Fruit fly (Drosophila melanogaster) whole organism, embryonic: ENCODE data around the gene BORCS5.

Source experiments
- Abd-B ChIP-seq: fragments of 200-800 bp; sonication (Bioruptor generic); optimal IDR thresholded peaks from 2 replicates; lab custom pipeline; 2018; ENCODE audit warnings: missing biosample characterization, mild to moderate bottlenecking, missing genetic modification characterization, moderate library complexity
- Atf-2 ChIP-seq: fragments of 200-800 bp; sonication (Bioruptor generic); optimal IDR thresholded peaks from 2 replicates; lab custom pipeline; 2016; ENCODE audit warnings: missing biosample characterization, missing genetic modification characterization
- Blimp-1 ChIP-seq: fragments of 200-800 bp; sonication (Bioruptor generic); optimal IDR thresholded peaks from 3 replicates; lab custom pipeline; 2018; ENCODE audit warnings: missing biosample characterization, missing genetic modification characterization, mild to moderate bottlenecking, moderate library complexity, missing genetic modification reagents
- C15 ChIP-seq: fragments of 200-800 bp; sonication (Bioruptor generic); IDR thresholded peaks from 3 replicates; pipeline ENCODE4 v1.3.6; 2022; ENCODE audit warnings: missing biosample characterization, missing genetic modification characterization
- CG10209 ChIP-seq: fragments of 200-800 bp; sonication (Bioruptor generic); optimal IDR thresholded peaks from 3 replicates; lab custom pipeline; 2017; ENCODE audit warnings: missing biosample characterization, mild to moderate bottlenecking, missing genetic modification characterization, missing genetic modification reagents
- CG10267 ChIP-seq: fragments of 200-800 bp; sonication (Bioruptor generic); optimal IDR thresholded peaks from 2 replicates; lab custom pipeline; 2018; ENCODE audit warnings: missing biosample characterization, mild to moderate bottlenecking, missing genetic modification characterization, moderate library complexity
- CG10431 ChIP-seq: fragments of 200-800 bp; sonication (Bioruptor generic); optimal IDR thresholded peaks from 3 replicates; lab custom pipeline; 2018; ENCODE audit warnings: missing biosample characterization, mild to moderate bottlenecking, missing genetic modification characterization
- CG11085 ChIP-seq: fragments of 200-800 bp; sonication (Bioruptor generic); IDR thresholded peaks from 2 replicates; pipeline ENCODE4 v1.3.6; 2022; ENCODE audit warnings: missing biosample characterization, missing genetic modification characterization
- CG11398 ChIP-seq: fragments of 200-800 bp; sonication (Bioruptor generic); optimal IDR thresholded peaks from 2 replicates; lab custom pipeline; 2016; ENCODE audit warnings: missing biosample characterization, missing genetic modification characterization
- CG13894 ChIP-seq: fragments of 200-800 bp; sonication (Bioruptor generic); optimal IDR thresholded peaks from 3 replicates; lab custom pipeline; 2018; ENCODE audit warnings: missing biosample characterization, mild to moderate bottlenecking, missing genetic modification characterization, moderate library complexity
- CG14050 ChIP-seq: fragments of 200-800 bp; sonication (Bioruptor generic); IDR thresholded peaks from 3 replicates; pipeline ENCODE4 v1.3.6; 2022; ENCODE audit warnings: missing biosample characterization, missing genetic modification characterization
- CG15011 ChIP-seq: fragments of 200-800 bp; sonication (Bioruptor generic); optimal IDR thresholded peaks from 3 replicates; lab custom pipeline; 2018; ENCODE audit warnings: missing biosample characterization, mild to moderate bottlenecking, missing genetic modification characterization
- CG15696 ChIP-seq: fragments of 200-800 bp; sonication (Bioruptor generic); optimal IDR thresholded peaks from 2 replicates; lab custom pipeline; 2019; ENCODE audit warnings: missing biosample characterization, mild to moderate bottlenecking, missing genetic modification characterization, moderate library complexity
- CG1602 ChIP-seq: fragments of 200-800 bp; sonication (Bioruptor generic); optimal IDR thresholded peaks from 3 replicates; lab custom pipeline; 2016; ENCODE audit warnings: missing biosample characterization, missing genetic modification characterization
- CG17359 ChIP-seq: fragments of 200-800 bp; sonication (Bioruptor generic); optimal IDR thresholded peaks from 3 replicates; lab custom pipeline; 2018; ENCODE audit warnings: missing biosample characterization, mild to moderate bottlenecking, missing genetic modification characterization, moderate library complexity
- CG1792 ChIP-seq: fragments of 200-800 bp; sonication (Bioruptor generic); optimal IDR thresholded peaks from 2 replicates; lab custom pipeline; 2016; ENCODE audit warnings: missing biosample characterization, missing genetic modification characterization
- CG1832 ChIP-seq: fragments of 200-800 bp; sonication (Bioruptor generic); optimal IDR thresholded peaks from 2 replicates; lab custom pipeline; 2017; ENCODE audit warnings: missing biosample characterization, mild to moderate bottlenecking, missing genetic modification characterization, inconsistent platforms
- CG18599 ChIP-seq: fragments of 200-800 bp; sonication (Bioruptor generic); optimal IDR thresholded peaks from 3 replicates; lab custom pipeline; 2017; ENCODE audit warnings: missing biosample characterization, missing genetic modification characterization, mild to moderate bottlenecking, moderate library complexity, missing genetic modification reagents
- CG30020 ChIP-seq: fragments of 200-800 bp; optimal IDR thresholded peaks from 2 replicates; lab custom pipeline; 2019; ENCODE audit warnings: missing biosample characterization, mild to moderate bottlenecking, missing genetic modification characterization, moderate library complexity
- CG30431 ChIP-seq: fragments of 200-800 bp; sonication (Bioruptor generic); optimal IDR thresholded peaks from 2 replicates; lab custom pipeline; 2017; ENCODE audit warnings: missing biosample characterization, missing genetic modification characterization
- CG34376 ChIP-seq: fragments of 200-800 bp; sonication (Bioruptor generic); optimal IDR thresholded peaks from 2 replicates; lab custom pipeline; 2018; ENCODE audit warnings: missing biosample characterization, mild to moderate bottlenecking, missing genetic modification characterization
- CG4328 ChIP-seq: fragments of 200-800 bp; sonication (Bioruptor generic); optimal IDR thresholded peaks from 3 replicates; lab custom pipeline; 2017; ENCODE audit warnings: missing biosample characterization, missing genetic modification reagents, missing genetic modification characterization
- CG7839 ChIP-seq: fragments of 200-800 bp; sonication (Bioruptor generic); optimal IDR thresholded peaks from 3 replicates; lab custom pipeline; 2018; ENCODE audit warnings: missing biosample characterization, mild to moderate bottlenecking, missing genetic modification characterization, moderate library complexity
- CG8281 ChIP-seq: fragments of 200-800 bp; sonication (Bioruptor generic); optimal IDR thresholded peaks from 2 replicates; lab custom pipeline; 2018; ENCODE audit warnings: missing biosample characterization, mild to moderate bottlenecking, missing genetic modification characterization, moderate library complexity
- CG8765 ChIP-seq: fragments of 200-800 bp; sonication (Bioruptor generic); IDR thresholded peaks from 2 replicates; pipeline ENCODE4 v1.3.6; 2022; ENCODE audit warnings: missing biosample characterization, missing genetic modification characterization
- CG8924 ChIP-seq: fragments of 200-800 bp; optimal IDR thresholded peaks from 3 replicates; lab custom pipeline; 2019; ENCODE audit warnings: missing biosample characterization, mild to moderate bottlenecking, missing genetic modification characterization, moderate library complexity
- Hand ChIP-seq: fragments of 200-800 bp; sonication (Bioruptor generic); optimal IDR thresholded peaks from 2 replicates; lab custom pipeline; 2017; ENCODE audit warnings: mild to moderate bottlenecking, missing biosample characterization, missing genetic modification reagents, missing genetic modification characterization
- Hr51 ChIP-seq, 2 experiments: fragments of 200-800 bp; sonication (Bioruptor generic); optimal IDR thresholded peaks; 2 replicates in 1 of 2; 3 replicates in 1 of 2; lab custom pipeline; 2016 to 2018; ENCODE audit warnings: missing biosample characterization in 2 of 2, missing genetic modification characterization in 2 of 2, mild to moderate bottlenecking in 1 of 2, moderate library complexity in 1 of 2
- MESR4 ChIP-seq: fragments of 200-800 bp; sonication (Bioruptor generic); optimal IDR thresholded peaks from 2 replicates; lab custom pipeline; 2018; ENCODE audit warnings: missing biosample characterization, mild to moderate bottlenecking, missing genetic modification characterization, moderate library complexity
- Med ChIP-seq: fragments of 200-800 bp; sonication (Bioruptor generic); peaks from one replicate; lab custom pipeline; 2016; ENCODE audit warnings: missing biosample characterization, missing genetic modification characterization, mild to moderate bottlenecking, inconsistent platforms, moderate library complexity
- NK7.1 ChIP-seq: fragments of 200-800 bp; sonication (Bioruptor generic); optimal IDR thresholded peaks from 3 replicates; lab custom pipeline; 2016; ENCODE audit warnings: missing biosample characterization, missing genetic modification characterization
- Neu2 ChIP-seq: fragments of 200-800 bp; sonication (Bioruptor generic); optimal IDR thresholded peaks from 3 replicates; lab custom pipeline; 2016; ENCODE audit warnings: missing biosample characterization, missing genetic modification characterization, borderline replicate concordance
- btn ChIP-seq: fragments of 200-800 bp; sonication (Bioruptor generic); optimal IDR thresholded peaks from 2 replicates; lab custom pipeline; 2016; ENCODE audit warnings: missing biosample characterization, missing genetic modification characterization
- cato ChIP-seq: fragments of 200-800 bp; sonication (Bioruptor generic); optimal IDR thresholded peaks from 2 replicates; lab custom pipeline; 2016; ENCODE audit warnings: missing biosample characterization, missing genetic modification characterization, borderline replicate concordance
- disco-r ChIP-seq: fragments of 200-800 bp; sonication (Bioruptor generic); optimal IDR thresholded peaks from 2 replicates; lab custom pipeline; 2016; ENCODE audit warnings: missing biosample characterization, missing genetic modification characterization
- fd96Cb ChIP-seq: fragments of 200-800 bp; sonication (Bioruptor generic); optimal IDR thresholded peaks from 2 replicates; lab custom pipeline; 2018; ENCODE audit warnings: missing biosample characterization, mild to moderate bottlenecking, missing genetic modification characterization, moderate library complexity
- gro ChIP-seq: fragments of 200-800 bp; sonication (Bioruptor generic); optimal IDR thresholded peaks from 2 replicates; lab custom pipeline; 2016; ENCODE audit warnings: missing biosample characterization, missing genetic modification characterization
- kah ChIP-seq: fragments of 200-800 bp; sonication (Bioruptor generic); optimal IDR thresholded peaks from 2 replicates; lab custom pipeline; 2018; ENCODE audit warnings: missing biosample characterization, mild to moderate bottlenecking, missing genetic modification characterization
- kni ChIP-seq: fragments of 200-800 bp; sonication (Bioruptor generic); optimal IDR thresholded peaks from 3 replicates; lab custom pipeline; 2017; ENCODE audit warnings: mild to moderate bottlenecking, missing biosample characterization, missing genetic modification reagents, missing genetic modification characterization
- lov ChIP-seq, 2 experiments: fragments of 200-800 bp in 1 of 2; fragments of >200 bp in 1 of 2; sonication (Bioruptor generic) in 1 of 2; IDR thresholded peaks in 1 of 2; optimal IDR thresholded peaks in 1 of 2; 2 replicates in 1 of 2; 3 replicates in 1 of 2; pipeline versions ENCODE4 v1.3.6 to Lab custom; 2017 to 2022; ENCODE audit warnings: missing biosample characterization in 1 of 2, missing genetic modification characterization in 1 of 2
- nmo ChIP-seq: fragments of 200-800 bp; sonication (Bioruptor generic); optimal IDR thresholded peaks from 2 replicates; lab custom pipeline; 2018; ENCODE audit warnings: missing biosample characterization, mild to moderate bottlenecking, missing genetic modification characterization, moderate library complexity
- pfk ChIP-seq: fragments of 200-800 bp; sonication (Bioruptor generic); optimal IDR thresholded peaks from 2 replicates; lab custom pipeline; 2018; ENCODE audit warnings: missing biosample characterization, mild to moderate bottlenecking, missing genetic modification characterization, moderate library complexity
- ranshi ChIP-seq: fragments of 200-800 bp; sonication (Bioruptor generic); IDR thresholded peaks from 2 replicates; pipeline ENCODE4 v1.3.6; 2022; ENCODE audit warnings: missing biosample characterization, missing genetic modification characterization
- scrt ChIP-seq: fragments of 200-800 bp; sonication (Bioruptor generic); optimal IDR thresholded peaks from 2 replicates; lab custom pipeline; 2018; ENCODE audit warnings: missing biosample characterization, mild to moderate bottlenecking, missing genetic modification characterization, moderate library complexity
- sens ChIP-seq: fragments of 200-800 bp; sonication (Bioruptor generic); peaks from one replicate; lab custom pipeline; 2016; ENCODE audit warnings: missing biosample characterization, missing genetic modification characterization
- sqz ChIP-seq: fragments of 200-800 bp; sonication (Bioruptor generic); optimal IDR thresholded peaks from 3 replicates; lab custom pipeline; 2018; ENCODE audit warnings: missing biosample characterization, mild to moderate bottlenecking, missing genetic modification characterization
- sr ChIP-seq: fragments of 200-800 bp; sonication (Bioruptor generic); IDR thresholded peaks from 3 replicates; pipeline ENCODE4 v1.3.6; 2022; ENCODE audit warnings: missing biosample characterization, missing genetic modification characterization
- ssp ChIP-seq: fragments of 200-800 bp; sonication (Bioruptor generic); IDR thresholded peaks from 2 replicates; pipeline ENCODE4 v1.3.6; 2022; ENCODE audit warnings: missing biosample characterization, missing genetic modification characterization
- stwl ChIP-seq: fragments of 200-800 bp; sonication (Bioruptor generic); optimal IDR thresholded peaks from 3 replicates; lab custom pipeline; 2018; ENCODE audit warnings: missing biosample characterization, mild to moderate bottlenecking, missing genetic modification characterization, moderate library complexity
- twi ChIP-seq: fragments of 200-800 bp; optimal IDR thresholded peaks from 2 replicates; lab custom pipeline; 2019; ENCODE audit warnings: missing biosample characterization, mild to moderate bottlenecking, missing genetic modification characterization, moderate library complexity

The BORCS5 gene

dm6 chrX:11823003-11823402 is 49.6 kb downstream of the BORCS5 start (continued):
- no peak for TF ChIP-seq CG4328 (GFP tag; lab: Kevin White, UChicago)
- TF ChIP-seq CG30431 (GFP tag; lab: Kevin White, UChicago): no peak
- no peak for TF ChIP-seq CG7839 (tag; lab: Kevin White, UChicago)
- TF ChIP-seq CG11085 (GFP tag; lab: Robert Waterston, UW): no peak
- no peak for TF ChIP-seq CG15011
- no peak for TF ChIP-seq sr (GFP tag; lab: Robert Waterston, UW)
- no peak for TF ChIP-seq sqz
- TF ChIP-seq kah: peak; percentile 24
- TF ChIP-seq CG10267 (tag; lab: Kevin White, UChicago): no peak
- no peak for TF ChIP-seq CG13894 (tag; lab: Kevin White, UChicago)
- TF ChIP-seq CG10209 (GFP tag; lab: Kevin White, UChicago): no peak
- peak; percentile 60 for TF ChIP-seq CG10431
- peak; percentile 15 for TF ChIP-seq CG8924 (tag; lab: Kevin White, UChicago)
- TF ChIP-seq kni (GFP tag; lab: Kevin White, UChicago): peak; percentile 57
- no peak for TF ChIP-seq CG18599 (GFP tag; lab: Kevin White, UChicago)
- TF ChIP-seq CG11398 (GFP tag; lab: Kevin White, UChicago): no peak
- TF ChIP-seq CG14050: no peak
- TF ChIP-seq stwl (tag; lab: Kevin White, UChicago): no peak
- TF ChIP-seq MESR4 (GFP tag; lab: Kevin White, UChicago): no peak
- no peak for TF ChIP-seq ssp (GFP tag; lab: Robert Waterston, UW)
- TF ChIP-seq twi: no peak
- no peak for TF ChIP-seq nmo
- TF ChIP-seq btn (GFP tag; lab: Kevin White, UChicago): no peak
- no peak for TF ChIP-seq gro (GFP tag; lab: Kevin White, UChicago)
- TF ChIP-seq Abd-B (GFP tag; lab: Kevin White, UChicago): no peak
- peak; percentile 88 for TF ChIP-seq Med (GFP tag; lab: Kevin White, UChicago)
- no peak for TF ChIP-seq C15 (GFP tag; lab: Robert Waterston, UW)
- no peak for TF ChIP-seq Blimp-1 (GFP tag; lab: Kevin White, UChicago)
- peak; percentile 52 for TF ChIP-seq CG17359
- TF ChIP-seq NK7.1: no peak
- TF ChIP-seq CG30020 (tag; lab: Kevin White, UChicago): no peak
- no peak for TF ChIP-seq Neu2
- peak; percentile 6 for TF ChIP-seq CG15696 (tag; lab: Kevin White, UChicago)
- TF ChIP-seq Hr51 (GFP tag; optimal IDR thresholded peaks at IDR 0.05; lab: Kevin White, UChicago): no peak
- no peak for TF ChIP-seq CG8281 (tag; lab: Kevin White, UChicago)
- TF ChIP-seq cato (GFP tag; lab: Kevin White, UChicago): no peak
- no peak for TF ChIP-seq scrt (GFP tag; lab: Kevin White, UChicago)
- no peak for TF ChIP-seq CG8765
- peak; percentile 75 for TF ChIP-seq sens (GFP tag; lab: Kevin White, UChicago)
- TF ChIP-seq lov (optimal IDR thresholded peaks at IDR 0.05; lab: Kevin White, UChicago): no peak
- no peak for TF ChIP-seq lov (GFP tag; IDR thresholded peaks at IDR 0.05; lab: Robert Waterston, UW)
- TF ChIP-seq CG1602 (GFP tag; lab: Kevin White, UChicago): no peak
- no peak for TF ChIP-seq CG1832 (GFP tag; lab: Kevin White, UChicago)
- no peak for TF ChIP-seq Hand (GFP tag; lab: Kevin White, UChicago)
- TF ChIP-seq ranshi (GFP tag; lab: Robert Waterston, UW): peak; percentile 6; the same call in 1 of the 2 replicates
- TF ChIP-seq pfk (GFP tag; lab: Kevin White, UChicago): peak; percentile 77
- TF ChIP-seq CG1792 (GFP tag; lab: Kevin White, UChicago): no peak
- peak; percentile 4 for TF ChIP-seq CG34376 (GFP tag; lab: Kevin White, UChicago)
- TF ChIP-seq Atf-2: no peak
- no peak for TF ChIP-seq fd96Cb (tag; lab: Kevin White, UChicago)
- no peak for TF ChIP-seq disco-r (GFP tag; lab: Kevin White, UChicago)
